Fruit fly (Drosophila melanogaster) whole organism, embryonic: ENCODE data around the gene v.

Source experiments
- Asciz ChIP-seq: fragments of 200-800 bp; sonication (Bioruptor generic); optimal IDR thresholded peaks from 2 replicates; lab custom pipeline; 2017; ENCODE audit warnings: missing biosample characterization, mild to moderate bottlenecking, missing genetic modification characterization, missing genetic modification reagents
- Bteb2 ChIP-seq: fragments of 200-800 bp; sonication (Bioruptor generic); optimal IDR thresholded peaks from 2 replicates; lab custom pipeline; 2016; ENCODE audit warnings: missing biosample characterization, missing genetic modification characterization
- CG10321 ChIP-seq: fragments of 200-800 bp; sonication (Bioruptor generic); IDR thresholded peaks from 2 replicates; pipeline ENCODE4 v1.3.6; 2022; ENCODE audit warnings: missing biosample characterization, missing genetic modification characterization
- CG12769 ChIP-seq: fragments of 200-800 bp; sonication (Bioruptor generic); optimal IDR thresholded peaks from 2 replicates; lab custom pipeline; 2019; ENCODE audit warnings: missing biosample characterization, mild to moderate bottlenecking, missing genetic modification characterization, moderate library complexity
- CG1603 ChIP-seq: fragments of 200-800 bp; sonication (Bioruptor generic); optimal IDR thresholded peaks from 2 replicates; lab custom pipeline; 2019; ENCODE audit warnings: missing biosample characterization, mild to moderate bottlenecking, missing genetic modification characterization, moderate library complexity
- CG16863 ChIP-seq: fragments of 200-800 bp; sonication (Bioruptor generic); optimal IDR thresholded peaks from 3 replicates; lab custom pipeline; 2016; ENCODE audit warnings: missing biosample characterization, missing genetic modification characterization
- CG32772 ChIP-seq: fragments of 200-800 bp; sonication (Bioruptor generic); IDR thresholded peaks from 2 replicates; pipeline ENCODE4 v1.3.6; 2022; ENCODE audit warnings: missing biosample characterization, missing genetic modification characterization
- CG4360 ChIP-seq: fragments of 200-800 bp; sonication (Bioruptor generic); IDR thresholded peaks from 2 replicates; pipeline ENCODE4 v1.3.6; 2022; ENCODE audit warnings: missing biosample characterization, missing genetic modification characterization
- CG4820 ChIP-seq: fragments of 200-800 bp; sonication (Bioruptor generic); optimal IDR thresholded peaks from 3 replicates; lab custom pipeline; 2016; ENCODE audit warnings: missing biosample characterization, missing genetic modification characterization
- CG5245 ChIP-seq: fragments of 200-800 bp; sonication (Bioruptor generic); optimal IDR thresholded peaks from 3 replicates; lab custom pipeline; 2016; ENCODE audit warnings: missing biosample characterization, missing genetic modification characterization
- CG7928 ChIP-seq: fragments of 200-800 bp; sonication (Bioruptor generic); optimal IDR thresholded peaks from 2 replicates; lab custom pipeline; 2017; ENCODE audit warnings: missing biosample characterization, mild to moderate bottlenecking, missing genetic modification characterization
- CG8290 ChIP-seq, 3 experiments: fragments of 200-800 bp; sonication (Bioruptor generic); optimal IDR thresholded peaks; 2 replicates each; lab custom pipeline; 2016 to 2019; ENCODE audit warnings: missing biosample characterization in 3 of 3, missing genetic modification characterization in 3 of 3, mild to moderate bottlenecking in 2 of 3, moderate library complexity in 1 of 3
- CG9215 ChIP-seq: fragments of 200-800 bp; sonication (Bioruptor generic); IDR thresholded peaks from 2 replicates; pipeline ENCODE4 v1.3.6; 2022; ENCODE audit warnings: missing biosample characterization, missing genetic modification characterization
- Dfd ChIP-seq, 2 experiments: fragments of >200 bp; optimal IDR thresholded peaks; 2 replicates each; lab custom pipeline; 2017; ENCODE audit warnings: missing biosample characterization in 2 of 2, missing genetic modification characterization in 2 of 2
- Dll ChIP-seq: fragments of 200-800 bp; sonication (Bioruptor generic); IDR thresholded peaks from 4 replicates; pipeline ENCODE4 v1.3.6; 2022; ENCODE audit warnings: missing biosample characterization, missing genetic modification characterization; ENCODE audit not compliant: partially characterized antibody
- Dref ChIP-seq: fragments of 200-800 bp; sonication (Bioruptor generic); IDR thresholded peaks from 2 replicates; pipeline ENCODE4 v1.3.6; 2022; ENCODE audit warnings: missing biosample characterization, missing genetic modification characterization
- Drgx ChIP-seq: fragments of 200-800 bp; sonication (Bioruptor generic); IDR thresholded peaks from 2 replicates; pipeline ENCODE4 v1.3.6; 2022; ENCODE audit warnings: missing biosample characterization, missing genetic modification characterization
- Elba2 ChIP-seq: fragments of 200-800 bp; sonication (Bioruptor generic); optimal IDR thresholded peaks from 3 replicates; lab custom pipeline; 2016; ENCODE audit warnings: missing biosample characterization, missing genetic modification characterization
- HLHmδ ChIP-seq: fragments of 200-800 bp; sonication (Bioruptor generic); optimal IDR thresholded peaks from 2 replicates; lab custom pipeline; 2018; ENCODE audit warnings: missing biosample characterization, mild to moderate bottlenecking, missing genetic modification characterization, moderate library complexity
- Hr3 ChIP-seq: fragments of 200-800 bp; sonication (Bioruptor generic); optimal IDR thresholded peaks from 3 replicates; lab custom pipeline; 2016; ENCODE audit warnings: missing biosample characterization, missing genetic modification characterization
- Optix ChIP-seq: fragments of 200-800 bp; sonication (Bioruptor generic); IDR thresholded peaks from 3 replicates; pipeline ENCODE4 v1.3.6; 2022; ENCODE audit warnings: missing biosample characterization, missing genetic modification characterization
- Poxn ChIP-seq: fragments of 200-800 bp; sonication (Bioruptor generic); IDR thresholded peaks from 2 replicates; pipeline ENCODE4 v1.3.6; 2022; ENCODE audit warnings: missing biosample characterization, missing genetic modification characterization
- Rx ChIP-seq: fragments of 200-800 bp; sonication (Bioruptor generic); IDR thresholded peaks from 2 replicates; pipeline ENCODE4 v1.3.6; 2022; ENCODE audit warnings: missing biosample characterization, missing genetic modification characterization
- Six4 ChIP-seq: fragments of 200-800 bp; sonication (Bioruptor generic); optimal IDR thresholded peaks from 2 replicates; lab custom pipeline; 2016; ENCODE audit warnings: missing biosample characterization, missing genetic modification characterization
- Sox102F ChIP-seq: fragments of 200-800 bp; sonication (Bioruptor generic); optimal IDR thresholded peaks from 2 replicates; lab custom pipeline; 2018; ENCODE audit warnings: missing biosample characterization, mild to moderate bottlenecking, missing genetic modification characterization, moderate library complexity
- Trl ChIP-seq, 3 experiments: fragments of >200 bp in 2 of 3; fragments of 200-800 bp in 1 of 3; sonication (Bioruptor generic) in 1 of 3; optimal IDR thresholded peaks; 2 replicates in 1 of 3; 3 replicates in 2 of 3; lab custom pipeline; 2016 to 2017; ENCODE audit warnings: missing biosample characterization in 1 of 3, missing genetic modification characterization in 1 of 3
- aop ChIP-seq: fragments of 200-800 bp; sonication (Bioruptor generic); IDR thresholded peaks from 2 replicates; pipeline ENCODE4 v1.3.6; 2022; ENCODE audit warnings: missing biosample characterization, missing genetic modification characterization
- cg ChIP-seq: fragments of 200-800 bp; sonication (Bioruptor generic); optimal IDR thresholded peaks from 3 replicates; lab custom pipeline; 2019; ENCODE audit warnings: missing biosample characterization, mild to moderate bottlenecking, missing genetic modification characterization, moderate library complexity
- ci ChIP-seq: fragments of 200-800 bp; sonication (Bioruptor generic); IDR thresholded peaks from 3 replicates; pipeline ENCODE4 v1.3.6; 2022; ENCODE audit warnings: missing biosample characterization, missing genetic modification characterization
- crol ChIP-seq: fragments of 200-800 bp; sonication (Bioruptor generic); IDR thresholded peaks from 2 replicates; pipeline ENCODE4 v1.3.6; 2022; ENCODE audit warnings: missing biosample characterization, missing genetic modification characterization
- crp ChIP-seq, 2 experiments: fragments of 200-800 bp; sonication (Bioruptor generic); optimal IDR thresholded peaks; 2 replicates in 1 of 2; 3 replicates in 1 of 2; lab custom pipeline; 2017; ENCODE audit warnings: missing biosample characterization in 2 of 2, missing genetic modification characterization in 2 of 2, mild to moderate bottlenecking in 1 of 2, moderate library complexity in 1 of 2
- danr ChIP-seq: fragments of 200-800 bp; sonication (Bioruptor generic); IDR thresholded peaks from 2 replicates; pipeline ENCODE4 v1.3.6; 2022; ENCODE audit warnings: missing biosample characterization, missing genetic modification characterization
- dmrt99B ChIP-seq: fragments of 200-800 bp; sonication (Bioruptor generic); optimal IDR thresholded peaks from 2 replicates; lab custom pipeline; 2018; ENCODE audit warnings: missing biosample characterization, mild to moderate bottlenecking, missing genetic modification characterization, moderate library complexity
- insv ChIP-seq, 2 experiments: fragments of 200-800 bp; sonication (Bioruptor generic); optimal IDR thresholded peaks; 3 replicates each; lab custom pipeline; 2016 to 2018; ENCODE audit warnings: missing biosample characterization in 2 of 2, missing genetic modification characterization in 2 of 2
- kni ChIP-seq: fragments of 200-800 bp; sonication (Bioruptor generic); optimal IDR thresholded peaks from 3 replicates; lab custom pipeline; 2017; ENCODE audit warnings: mild to moderate bottlenecking, missing biosample characterization, missing genetic modification reagents, missing genetic modification characterization
- nerfin-1 ChIP-seq: fragments of 200-800 bp; sonication (Bioruptor generic); optimal IDR thresholded peaks from 3 replicates; lab custom pipeline; 2019; ENCODE audit warnings: missing biosample characterization, mild to moderate bottlenecking, missing genetic modification characterization, moderate library complexity
- nom ChIP-seq: fragments of 200-800 bp; sonication (Bioruptor generic); optimal IDR thresholded peaks from 2 replicates; lab custom pipeline; 2017; ENCODE audit warnings: missing biosample characterization, missing genetic modification characterization, mild to moderate bottlenecking, moderate library complexity, missing genetic modification reagents
- onecut ChIP-seq: fragments of 200-800 bp; sonication (Bioruptor generic); IDR thresholded peaks from 2 replicates; pipeline ENCODE4 v1.3.6; 2022; ENCODE audit warnings: missing biosample characterization, missing genetic modification characterization
- pros ChIP-seq: fragments of 200-800 bp; sonication (Bioruptor generic); optimal IDR thresholded peaks from 3 replicates; lab custom pipeline; 2019; ENCODE audit warnings: missing biosample characterization, mild to moderate bottlenecking, missing genetic modification characterization, moderate library complexity
- sd ChIP-seq: fragments of 200-800 bp; sonication (Bioruptor generic); optimal IDR thresholded peaks from 3 replicates; lab custom pipeline; 2018; ENCODE audit warnings: missing biosample characterization, mild to moderate bottlenecking, missing genetic modification characterization, moderate library complexity
- sens ChIP-seq: fragments of 200-800 bp; sonication (Bioruptor generic); peaks from one replicate; lab custom pipeline; 2016; ENCODE audit warnings: missing biosample characterization, missing genetic modification characterization
- sna ChIP-seq: fragments of 200-800 bp; sonication (Bioruptor generic); IDR thresholded peaks from 2 replicates; pipeline ENCODE4 v1.3.6; 2022; ENCODE audit warnings: missing biosample characterization, missing genetic modification characterization; ENCODE audit not compliant: partially characterized antibody
- sqz ChIP-seq: fragments of 200-800 bp; sonication (Bioruptor generic); optimal IDR thresholded peaks from 3 replicates; lab custom pipeline; 2018; ENCODE audit warnings: missing biosample characterization, mild to moderate bottlenecking, missing genetic modification characterization
- tll ChIP-seq, 2 experiments: fragments of 200-800 bp in 1 of 2; fragments of >200 bp in 1 of 2; sonication (Bioruptor generic) in 1 of 2; optimal IDR thresholded peaks; 2 replicates each; lab custom pipeline; 2017 to 2019; ENCODE audit warnings: missing biosample characterization in 2 of 2, missing genetic modification characterization in 2 of 2, mild to moderate bottlenecking in 1 of 2, moderate library complexity in 1 of 2
- vvl ChIP-seq: fragments of 200-800 bp; sonication (Bioruptor generic); IDR thresholded peaks from 2 replicates; pipeline ENCODE4 v1.3.6; 2022; ENCODE audit warnings: missing biosample characterization, missing genetic modification characterization
- z ChIP-seq: fragments of 200-800 bp; sonication (Bioruptor generic); IDR thresholded peaks from 3 replicates; pipeline ENCODE4 v1.3.6; 2022; ENCODE audit warnings: missing biosample characterization, missing genetic modification characterization

v gene

DNA sequence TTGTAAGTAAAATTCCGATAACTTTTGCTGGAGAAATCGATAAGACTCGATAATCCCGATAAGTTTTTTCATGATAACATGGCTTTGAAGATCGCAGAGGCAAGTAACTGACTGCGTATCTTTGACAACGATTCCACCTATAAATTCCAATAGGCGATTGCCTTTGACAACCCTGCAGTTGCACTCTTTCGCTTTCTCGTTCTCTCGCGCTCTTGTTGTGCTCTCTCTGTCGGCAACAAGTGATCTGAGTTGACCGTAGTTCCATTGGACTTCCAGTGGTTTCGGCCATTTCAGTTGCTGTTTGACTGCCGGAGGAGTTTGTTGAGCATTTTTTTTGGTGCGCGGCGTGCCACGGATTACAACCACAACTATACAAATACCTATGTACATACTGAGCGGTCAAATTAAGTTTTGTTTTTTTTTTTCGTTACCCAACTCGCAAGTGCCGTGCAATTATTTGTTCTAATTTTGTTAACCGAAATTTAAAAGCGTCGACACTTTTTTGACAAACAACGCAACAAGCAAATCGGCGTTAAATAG, 6.9 kb downstream of the v start, which contains the start of gene Myo10A (continued):
- TF ChIP-seq Dref (peak; percentile 41; the same call in 1 of the 2 replicates), HLHmδ (GFP tag; lab: Kevin White, UChicago) (peak; percentile 48), vvl (GFP tag; lab: Robert Waterston, UW) (peak; percentile 21; the same call in 1 of the 2 replicates)

DNA sequence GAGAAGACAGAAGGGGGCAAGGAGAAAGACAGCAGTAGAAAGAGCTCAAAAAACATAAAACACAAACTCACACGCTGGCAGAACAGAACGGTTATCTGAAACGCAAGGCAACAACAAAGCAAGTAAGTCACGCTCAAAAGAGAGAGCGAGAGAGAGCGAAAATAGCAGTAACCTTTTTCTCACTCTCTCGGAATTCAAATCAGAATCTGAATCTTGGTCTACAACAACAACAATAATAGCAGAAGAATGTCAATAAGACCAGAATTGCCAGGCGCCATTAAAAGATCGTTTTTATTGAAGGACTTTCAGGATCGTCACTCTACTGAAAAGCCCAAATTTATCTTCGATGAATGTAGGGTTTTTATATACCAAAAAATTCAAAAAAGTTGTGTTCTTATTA, 7.5 kb downstream of the v start:
- TF ChIP-seq Trl (optimal IDR thresholded peaks at IDR 0.05; lab: Kevin White, UChicago) (peak; percentile 43 to 48), Trl (GFP tag; optimal IDR thresholded peaks at IDR 0.05; lab: Kevin White, UChicago) (no peak), Six4 (GFP tag; lab: Kevin White, UChicago) (no peak), CG4360 (GFP tag; lab: Robert Waterston, UW) (peak; percentile 84), sd (peak; percentile 62), Elba2 (GFP tag; lab: Kevin White, UChicago) (peak; percentile 29), insv (GFP tag; optimal IDR thresholded peaks at IDR 0.05; lab: Kevin White, UChicago) (peak in 1 of 2 experiments; percentile 81), danr (GFP tag; lab: Robert Waterston, UW) (no peak), z (GFP tag; lab: Robert Waterston, UW) (peak; percentile 70; the same call in 2 of the 3 replicates)

DNA sequence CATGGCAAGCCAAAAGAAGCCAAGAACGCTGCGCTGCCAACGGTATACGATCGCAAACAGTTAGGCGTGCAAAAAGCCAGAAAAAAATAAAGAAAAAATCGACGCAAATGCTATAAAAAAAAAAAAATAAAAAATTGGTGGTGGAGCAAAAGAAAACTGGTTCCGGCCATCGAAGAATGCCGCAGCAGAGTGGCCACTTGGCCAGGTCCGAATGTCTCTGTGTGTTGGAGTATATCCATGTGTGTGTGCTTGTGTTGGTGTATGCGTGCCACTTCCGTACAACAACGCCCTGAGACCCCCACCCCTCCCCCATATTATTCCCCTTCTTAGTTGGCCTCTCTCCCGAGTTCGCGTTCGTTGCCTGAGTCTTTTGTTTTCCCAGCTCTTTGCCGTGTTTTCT, 8.5 kb downstream of the v start:
- TF ChIP-seq nom (GFP tag; lab: Kevin White, UChicago): peak; percentile 68
- TF ChIP-seq CG16863 (GFP tag; lab: Kevin White, UChicago): no peak
- TF ChIP-seq CG8290 (GFP tag; optimal IDR thresholded peaks at IDR 0.05; lab: Kevin White, UChicago): no peak
- no peak for TF ChIP-seq CG8290 (tag; optimal IDR thresholded peaks at IDR 0.05; lab: Kevin White, UChicago)
- TF ChIP-seq Dll (GFP tag; lab: Robert Waterston, UW): no peak
- no peak for TF ChIP-seq sna
- TF ChIP-seq crp (GFP tag; optimal IDR thresholded peaks at IDR 0.05; lab: Kevin White, UChicago): no peak
- no peak for TF ChIP-seq CG5245 (GFP tag; lab: Kevin White, UChicago)
- TF ChIP-seq crol: peak; percentile 56
- no peak for TF ChIP-seq nerfin-1 (tag; lab: Kevin White, UChicago)
- TF ChIP-seq CG32772 (GFP tag; lab: Robert Waterston, UW): no peak
- no peak for TF ChIP-seq CG4820
- no peak for TF ChIP-seq Asciz (GFP tag; lab: Kevin White, UChicago)
- TF ChIP-seq CG12769 (tag; lab: Kevin White, UChicago): peak; percentile 35
- peak; percentile 50; the same call in 1 of the 2 replicates for TF ChIP-seq aop (GFP tag; lab: Robert Waterston, UW)
- peak; percentile 56 for TF ChIP-seq cg
- TF ChIP-seq pros (GFP tag; lab: Kevin White, UChicago): peak; percentile 29
- peak; percentile 69 for TF ChIP-seq kni
- TF ChIP-seq Poxn: no peak
- no peak for TF ChIP-seq Dfd (GFP tag; optimal IDR thresholded peaks at IDR 0.05; lab: Kevin White, UChicago)
- no peak for TF ChIP-seq Bteb2
- peak; percentile 26 for TF ChIP-seq sqz
- no peak for TF ChIP-seq Rx (GFP tag; lab: Robert Waterston, UW)
- peak; percentile 41 for TF ChIP-seq sd
- no peak for TF ChIP-seq Hr3 (GFP tag; lab: Kevin White, UChicago)

DNA sequence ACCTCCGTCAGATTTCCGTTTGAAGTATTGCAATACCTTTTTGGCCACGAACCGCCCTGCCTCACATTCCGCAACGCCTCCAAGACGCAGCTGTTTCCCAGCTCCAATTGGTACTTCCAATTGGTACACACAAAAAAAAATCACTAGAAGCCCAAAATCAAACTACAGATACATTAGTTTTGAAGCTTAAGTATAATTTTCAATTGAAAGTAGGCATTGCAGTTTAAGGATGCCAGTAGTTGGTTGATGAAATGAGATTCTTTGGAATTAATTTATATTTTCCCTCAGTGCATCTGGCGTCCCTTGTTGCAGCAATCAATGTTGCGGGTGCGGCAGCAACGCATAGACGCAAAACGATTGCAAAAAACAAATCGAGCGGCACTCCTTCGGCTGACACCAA, 10.0 kb downstream of the v start:
- TF ChIP-seq CG7928 (GFP tag; lab: Kevin White, UChicago) (no peak), dmrt99B (tag; lab: Kevin White, UChicago) (peak; percentile 8), sens (GFP tag; lab: Kevin White, UChicago) (peak; percentile 53), onecut (GFP tag; lab: Robert Waterston, UW) (no peak), CG9215 (GFP tag; lab: Robert Waterston, UW) (no peak), tll (GFP tag; optimal IDR thresholded peaks at IDR 0.05; lab: Kevin White, UChicago) (no peak), ci (GFP tag; lab: Robert Waterston, UW) (0 out of 3 replicates have a peak, but pooled peaks have one; percentile 39), CG10321 (GFP tag; lab: Robert Waterston, UW) (no peak), Optix (GFP tag; lab: Robert Waterston, UW) (no peak), Elba2 (GFP tag; lab: Kevin White, UChicago) (peak; percentile 46), Sox102F (GFP tag; lab: Kevin White, UChicago) (peak; percentile 9), Drgx (GFP tag; lab: Robert Waterston, UW) (peak; percentile 35; the same call in 1 of the 2 replicates), CG1603 (tag; lab: Kevin White, UChicago) (peak; percentile 18)
